Fruit fly (Drosophila melanogaster) whole organism, wandering third instar larva: Measurements from ENCODE around the gene CG17177.

ENCODE experiments used
- Dfd ChIP-seq: fragments of >200 bp; optimal IDR thresholded peaks from 2 replicates; lab custom pipeline; 2017; ENCODE audit warnings: missing biosample characterization, missing genetic modification characterization
- Dif ChIP-seq: fragments of 200-275, 200-300 bp; sonication (Bioruptor generic); optimal IDR thresholded peaks from 2 replicates; lab custom pipeline; 2018; ENCODE audit warnings: missing biosample characterization, missing genetic modification characterization; ENCODE audit not compliant: partially characterized antibody
- Hr78 ChIP-seq: fragments of >200 bp; optimal IDR thresholded peaks from 2 replicates; lab custom pipeline; 2017; ENCODE audit warnings: missing biosample characterization, missing genetic modification characterization
- Myc ChIP-seq: fragments of >200 bp; optimal IDR thresholded peaks from 2 replicates; lab custom pipeline; 2017
- Sp1 ChIP-seq: fragments of 200-800 bp; sonication (Bioruptor generic); optimal IDR thresholded peaks from 3 replicates; lab custom pipeline; 2019; ENCODE audit warnings: missing biosample characterization, mild to moderate bottlenecking, missing genetic modification characterization, moderate library complexity
- brk ChIP-seq: fragments of 200-800 bp; sonication (Bioruptor generic); optimal IDR thresholded peaks from 2 replicates; lab custom pipeline; 2016; ENCODE audit warnings: missing biosample characterization, mild to moderate bottlenecking, missing genetic modification characterization
- dl ChIP-seq, 2 experiments: fragments of 175-275, 200-275 bp in 1 of 2; fragments of 200-275 bp in 1 of 2; sonication (Bioruptor generic); optimal IDR thresholded peaks; lab custom pipeline; 2018; ENCODE audit warnings: mild to moderate bottlenecking in 2 of 2, missing biosample characterization in 2 of 2, missing genetic modification characterization in 2 of 2, moderate library complexity in 2 of 2; ENCODE audit not compliant: partially characterized antibody in 2 of 2, insufficient read depth in 1 of 2
- fru ChIP-seq: fragments of 200-800 bp; sonication (Bioruptor generic); optimal IDR thresholded peaks from 3 replicates; lab custom pipeline; 2016; ENCODE audit warnings: missing biosample characterization, mild to moderate bottlenecking, missing genetic modification characterization
- lola ChIP-seq: fragments of >200 bp; optimal IDR thresholded peaks from 2 replicates; lab custom pipeline; 2017; ENCODE audit warnings: missing biosample characterization, missing genetic modification characterization
- pan ChIP-seq: fragments of >200 bp; optimal IDR thresholded peaks from 2 replicates; lab custom pipeline; 2017
- psq ChIP-seq: fragments of 200-800 bp; sonication (Bioruptor generic); optimal IDR thresholded peaks from 3 replicates; lab custom pipeline; 2017; ENCODE audit warnings: missing biosample characterization, mild to moderate bottlenecking, missing genetic modification characterization, moderate library complexity

DNA sequence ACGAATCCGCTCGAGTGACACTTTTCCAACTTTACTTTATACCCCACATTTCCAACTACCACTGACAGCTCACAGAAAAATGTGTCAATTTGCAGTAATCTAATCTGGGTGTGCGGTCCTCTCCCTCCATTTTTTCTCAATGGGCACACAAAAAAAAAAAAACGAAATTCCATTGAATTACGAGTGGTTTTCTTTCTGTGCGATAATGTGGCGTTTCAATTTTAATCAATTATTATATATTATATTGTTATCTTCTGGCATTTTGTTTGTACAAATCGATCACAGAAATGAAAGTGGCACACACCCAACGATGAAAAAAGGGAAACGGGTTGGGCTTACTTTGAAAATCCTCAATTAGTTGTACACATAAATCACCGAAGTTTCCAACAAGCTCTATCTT is 51.1 kb downstream of the CG17177 start:
- TF ChIP-seq psq (no peak), Hr78 (GFP tag; lab: Kevin White, UChicago) (no peak), lola (no peak), Dif (GFP tag; lab: Kevin White, UChicago) (no peak), Dfd (GFP tag; lab: Kevin White, UChicago) (no peak), dl (GFP tag; optimal IDR thresholded peaks at IDR 0.05; lab: Kevin White, UChicago; ENCODE audit: insufficient read depth in 1 of 2, partially characterized antibody in 2 of 2) (no peak), pan (lab: Kevin White, UChicago) (no peak), Sp1 (no peak), brk (no peak), fru (GFP tag; lab: Kevin White, UChicago) (no peak), Myc (lab: Kevin White, UChicago) (no peak)
